Worm (Caenorhabditis elegans): ENCODE measurements around the gene Y48G9A.11.
"Not testable (repeated sequence)": the region's sequence is repeated elsewhere in the genome, so short reads cannot be mapped to it uniquely, and the experiment has no call there.

Y48G9A.11 gene

ce11 chrIII:2084829-2085228, 31.9 kb downstream of the Y48G9A.11 start:
- TF ChIP-seq ztf-11 (tag; optimal IDR thresholded peaks at IDR 0.05) (no peak), elt-3 (tag; optimal IDR thresholded peaks at IDR 0.05) (no peak), nhr-20 (tag; optimal IDR thresholded peaks at IDR 0.05) (no peak)

ce11 chrIII:2082519-2082918, 34.2 kb downstream of the Y48G9A.11 start, which contains the start of gene cpt-3:
TSS of gene cpt-3 (plus strand) at chrIII:2082819.
- not testable (repeated sequence) for TF ChIP-seq C04F5.9, nhr-77, aly-2 (tag; optimal IDR thresholded peaks at IDR 0.05)

- no peak for TF ChIP-seq rnt-1 (tag; optimal IDR thresholded peaks at IDR 0.05)
- peak; percentile 44 for TF ChIP-seq skn-1 (tag; optimal IDR thresholded peaks at IDR 0.05)
- no peak for TF ChIP-seq ceh-88 (GFP tag; IDR thresholded peaks at IDR 0.05)
Observed at ce11 chrIII:2076546-2077134, 40.1 kb downstream of the Y48G9A.11 start, which contains the start of gene Y39A3A.4. TSS of gene Y39A3A.4 (minus strand) at chrIII:2076596.

ce11 chrIII:2068248-2068647, 48.4 kb downstream of the Y48G9A.11 start, which contains the start of gene Y39A3A.3:
TSS of gene Y39A3A.3 (minus strand) at chrIII:2068348.
- TF ChIP-seq nhr-85 (tag) (peak; percentile 48), lin-14 (GFP tag; optimal IDR thresholded peaks at IDR 0.05) (no peak), nhr-90 (tag; optimal IDR thresholded peaks at IDR 0.05; ENCODE audit: poor library complexity) (no peak)

Measured in whole organism, L1 larva.